Fruit fly (Drosophila melanogaster): ENCODE measurements around the gene CG15373.

DNA sequence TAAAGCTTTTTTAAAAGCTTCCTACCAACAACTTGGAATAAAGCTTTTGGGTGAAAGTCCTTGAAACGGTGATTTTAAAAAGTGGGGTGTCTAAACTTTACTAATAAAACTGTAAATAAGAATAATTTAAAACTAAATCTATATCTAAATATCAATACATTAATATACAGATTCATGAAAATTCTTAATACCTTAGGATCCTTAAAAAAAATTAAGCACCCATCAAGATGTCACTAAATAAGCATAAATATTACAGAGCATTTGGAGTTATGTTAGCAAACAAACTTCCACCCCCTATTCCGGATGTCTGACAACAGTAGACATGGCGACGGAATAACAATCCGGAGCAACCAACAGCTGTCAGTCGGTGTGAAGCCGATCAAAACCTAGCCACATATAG is 20.4 kb downstream of the CG15373 start, which contains the start of gene Dhc16F:
- TF ChIP-seq toe (GFP tag; optimal IDR thresholded peaks at IDR 0.05), result no peak
- no peak for TF ChIP-seq CG33017 (tag; optimal IDR thresholded peaks at IDR 0.05)
- TF ChIP-seq bab1 (GFP tag; optimal IDR thresholded peaks at IDR 0.05), result no peak
- no peak for TF ChIP-seq CG14711 (tag; optimal IDR thresholded peaks at IDR 0.05)
- no peak for TF ChIP-seq Hr96 (GFP tag; optimal IDR thresholded peaks at IDR 0.05)
- no peak for TF ChIP-seq Mnt (GFP tag; optimal IDR thresholded peaks at IDR 0.05)
- no peak for TF ChIP-seq Clk (GFP tag; optimal IDR thresholded peaks at IDR 0.05)
- no peak for TF ChIP-seq CG11617 (GFP tag; optimal IDR thresholded peaks at IDR 0.05)
- no peak for TF ChIP-seq Crg-1 (GFP tag; optimal IDR thresholded peaks at IDR 0.05)
- no peak for TF ChIP-seq pad (GFP tag; optimal IDR thresholded peaks at IDR 0.05)
- TF ChIP-seq tj (GFP tag; optimal IDR thresholded peaks at IDR 0.05), result no peak
- no peak for TF ChIP-seq CG7101 (tag; optimal IDR thresholded peaks at IDR 0.05)
- no peak for TF ChIP-seq kay (GFP tag; ENCODE audit: borderline replicate concordance)
- no peak for TF ChIP-seq cnc (optimal IDR thresholded peaks at IDR 0.05)
